Fruit fly (Drosophila melanogaster) whole organism, embryonic: ENCODE measurements around the gene Nepl18.

ENCODE experiments used
- Asciz ChIP-seq: fragments of 200-800 bp; sonication (Bioruptor generic); optimal IDR thresholded peaks from 2 replicates; lab custom pipeline; 2017; ENCODE audit warnings: missing biosample characterization, mild to moderate bottlenecking, missing genetic modification characterization, missing genetic modification reagents
- B-H1 ChIP-seq: fragments of 200-800 bp; sonication (Bioruptor generic); IDR thresholded peaks from 3 replicates; pipeline ENCODE4 v1.3.6; 2022; ENCODE audit warnings: missing biosample characterization, missing genetic modification characterization
- CG13424 ChIP-seq: fragments of 200-800 bp; sonication (Bioruptor generic); optimal IDR thresholded peaks from 2 replicates; lab custom pipeline; 2019; ENCODE audit warnings: missing biosample characterization, mild to moderate bottlenecking, missing genetic modification characterization, moderate library complexity
- CG14441 ChIP-seq: fragments of 200-800 bp; sonication (Bioruptor generic); IDR thresholded peaks from 2 replicates; pipeline ENCODE4 v1.3.6; 2022; ENCODE audit warnings: missing biosample characterization, missing genetic modification characterization
- CG14860 ChIP-seq: fragments of 200-800 bp; sonication (Bioruptor generic); IDR thresholded peaks from 3 replicates; pipeline ENCODE4 v1.3.6; 2022; ENCODE audit warnings: missing biosample characterization, missing genetic modification characterization; ENCODE audit not compliant: partially characterized antibody
- CG14965 ChIP-seq: fragments of 200-800 bp; sonication (Bioruptor generic); optimal IDR thresholded peaks from 2 replicates; lab custom pipeline; 2016; ENCODE audit warnings: missing biosample characterization, missing genetic modification characterization, borderline replicate concordance
- CG15479 ChIP-seq: fragments of 200-800 bp; sonication (Bioruptor generic); optimal IDR thresholded peaks from 3 replicates; lab custom pipeline; 2019; ENCODE audit warnings: missing biosample characterization, mild to moderate bottlenecking, missing genetic modification characterization, moderate library complexity
- CG1603 ChIP-seq: fragments of 200-800 bp; sonication (Bioruptor generic); optimal IDR thresholded peaks from 2 replicates; lab custom pipeline; 2019; ENCODE audit warnings: missing biosample characterization, mild to moderate bottlenecking, missing genetic modification characterization, moderate library complexity
- CG18476 ChIP-seq: fragments of 200-800 bp; sonication (Bioruptor generic); optimal IDR thresholded peaks from 2 replicates; lab custom pipeline; 2016; ENCODE audit warnings: missing biosample characterization, mild to moderate bottlenecking, missing genetic modification characterization
- CG2120 ChIP-seq: fragments of 200-800 bp; sonication (Bioruptor generic); optimal IDR thresholded peaks from 3 replicates; lab custom pipeline; 2016; ENCODE audit warnings: missing biosample characterization, missing genetic modification characterization
- CG2712 ChIP-seq: fragments of 200-800 bp; optimal IDR thresholded peaks from 3 replicates; lab custom pipeline; 2019; ENCODE audit warnings: missing biosample characterization, mild to moderate bottlenecking, missing genetic modification characterization, moderate library complexity
- CG3407 ChIP-seq: fragments of 200-800 bp; sonication (Bioruptor generic); optimal IDR thresholded peaks from 2 replicates; lab custom pipeline; 2018; ENCODE audit warnings: missing biosample characterization, mild to moderate bottlenecking, missing genetic modification characterization
- CG34224 ChIP-seq: fragments of 200-800 bp; sonication (Bioruptor generic); IDR thresholded peaks from 3 replicates; pipeline ENCODE4 v1.3.6; 2022; ENCODE audit warnings: missing biosample characterization, missing genetic modification characterization; ENCODE audit not compliant: partially characterized antibody
- CG34376 ChIP-seq: fragments of 200-800 bp; sonication (Bioruptor generic); optimal IDR thresholded peaks from 2 replicates; lab custom pipeline; 2018; ENCODE audit warnings: missing biosample characterization, mild to moderate bottlenecking, missing genetic modification characterization
- CG3995 ChIP-seq: fragments of 200-800 bp; sonication (Bioruptor generic); optimal IDR thresholded peaks from 3 replicates; lab custom pipeline; 2016; ENCODE audit warnings: missing biosample characterization, missing genetic modification characterization
- CG6175 ChIP-seq: fragments of 200-800 bp; sonication (Bioruptor generic); IDR thresholded peaks from 3 replicates; pipeline ENCODE4 v1.3.6; 2022; ENCODE audit warnings: missing biosample characterization, missing genetic modification characterization
- CG7786 ChIP-seq: fragments of 200-800 bp; sonication (Bioruptor generic); optimal IDR thresholded peaks from 2 replicates; lab custom pipeline; 2016; ENCODE audit warnings: missing biosample characterization, missing genetic modification characterization
- CG9215 ChIP-seq: fragments of 200-800 bp; sonication (Bioruptor generic); IDR thresholded peaks from 2 replicates; pipeline ENCODE4 v1.3.6; 2022; ENCODE audit warnings: missing biosample characterization, missing genetic modification characterization
- CG9817 ChIP-seq: fragments of 200-800 bp; sonication (Bioruptor generic); optimal IDR thresholded peaks from 2 replicates; lab custom pipeline; 2018; ENCODE audit warnings: missing biosample characterization, mild to moderate bottlenecking, missing genetic modification characterization, moderate library complexity
- Deaf1 ChIP-seq: fragments of 200-800 bp; optimal IDR thresholded peaks from 3 replicates; lab custom pipeline; 2019; ENCODE audit warnings: missing biosample characterization, mild to moderate bottlenecking, missing genetic modification characterization, moderate library complexity
- Doc2 ChIP-seq: fragments of 200-800 bp; sonication (Bioruptor generic); IDR thresholded peaks from 2 replicates; pipeline ENCODE4 v1.3.6; 2022; ENCODE audit warnings: missing biosample characterization, missing genetic modification characterization
- Dp ChIP-seq: fragments of 200-800 bp; sonication (Bioruptor generic); optimal IDR thresholded peaks from 2 replicates; lab custom pipeline; 2018; ENCODE audit warnings: missing biosample characterization, mild to moderate bottlenecking, missing genetic modification characterization, moderate library complexity
- H15 ChIP-seq: fragments of 200-800 bp; sonication (Bioruptor generic); IDR thresholded peaks from 3 replicates; pipeline ENCODE4 v1.3.6; 2022; ENCODE audit warnings: missing biosample characterization, missing genetic modification characterization
- Hmr ChIP-seq: fragments of 200-800 bp; sonication (Bioruptor generic); optimal IDR thresholded peaks from 3 replicates; lab custom pipeline; 2017; ENCODE audit warnings: mild to moderate bottlenecking, missing biosample characterization, missing genetic modification reagents, missing genetic modification characterization
- Hr39 ChIP-seq: fragments of >200 bp; optimal IDR thresholded peaks from 2 replicates; lab custom pipeline; 2017
- Lhr ChIP-seq: fragments of 200-800 bp; sonication (Bioruptor generic); optimal IDR thresholded peaks from 3 replicates; lab custom pipeline; 2017; ENCODE audit warnings: mild to moderate bottlenecking, missing biosample characterization, missing genetic modification reagents, missing genetic modification characterization
- MBD-R2 ChIP-seq: fragments of 200-800 bp; sonication (Bioruptor generic); IDR thresholded peaks from 2 replicates; pipeline ENCODE4 v1.3.6; 2022; ENCODE audit warnings: missing biosample characterization, missing genetic modification characterization
- MTF-1 ChIP-seq: fragments of 200-800 bp; sonication (Bioruptor generic); optimal IDR thresholded peaks from 2 replicates; lab custom pipeline; 2018; ENCODE audit warnings: missing biosample characterization, mild to moderate bottlenecking, missing genetic modification characterization, borderline replicate concordance
- Ravus ChIP-seq: fragments of 200-800 bp; sonication (Bioruptor generic); IDR thresholded peaks from 2 replicates; pipeline ENCODE4 v1.3.6; 2022; ENCODE audit warnings: missing biosample characterization, missing genetic modification characterization
- Rfx ChIP-seq: fragments of 200-800 bp; sonication (Bioruptor generic); IDR thresholded peaks from 2 replicates; pipeline ENCODE4 v1.3.6; 2022; ENCODE audit warnings: missing biosample characterization, missing genetic modification characterization
- Ssrp ChIP-seq: fragments of 200-800 bp; sonication (Bioruptor generic); optimal IDR thresholded peaks from 2 replicates; lab custom pipeline; 2018; ENCODE audit warnings: missing biosample characterization, mild to moderate bottlenecking, missing genetic modification characterization, moderate library complexity
- Trl ChIP-seq, 3 experiments: fragments of >200 bp in 2 of 3; fragments of 200-800 bp in 1 of 3; sonication (Bioruptor generic) in 1 of 3; optimal IDR thresholded peaks; 2 replicates in 1 of 3; 3 replicates in 2 of 3; lab custom pipeline; 2016 to 2017; ENCODE audit warnings: missing biosample characterization in 1 of 3, missing genetic modification characterization in 1 of 3
- ab ChIP-seq: fragments of 200-800 bp; sonication (Bioruptor generic); optimal IDR thresholded peaks from 2 replicates; lab custom pipeline; 2016; ENCODE audit warnings: missing biosample characterization, missing genetic modification characterization
- cas ChIP-seq: fragments of 200-800 bp; sonication (Bioruptor generic); IDR thresholded peaks from 2 replicates; pipeline ENCODE4 v1.3.6; 2022; ENCODE audit warnings: missing biosample characterization, missing genetic modification characterization
- caup ChIP-seq: fragments of 200-800 bp; sonication (Bioruptor generic); optimal IDR thresholded peaks from 3 replicates; lab custom pipeline; 2017; ENCODE audit warnings: missing biosample characterization, mild to moderate bottlenecking, missing genetic modification characterization, moderate library complexity; ENCODE audit not compliant: severe bottlenecking
- crol ChIP-seq: fragments of 200-800 bp; sonication (Bioruptor generic); IDR thresholded peaks from 2 replicates; pipeline ENCODE4 v1.3.6; 2022; ENCODE audit warnings: missing biosample characterization, missing genetic modification characterization
- ems ChIP-seq: fragments of 200-800 bp; sonication (Bioruptor generic); optimal IDR thresholded peaks from 3 replicates; lab custom pipeline; 2016; ENCODE audit warnings: missing biosample characterization, missing genetic modification characterization
- fd96Cb ChIP-seq: fragments of 200-800 bp; sonication (Bioruptor generic); optimal IDR thresholded peaks from 2 replicates; lab custom pipeline; 2018; ENCODE audit warnings: missing biosample characterization, mild to moderate bottlenecking, missing genetic modification characterization, moderate library complexity
- lmd ChIP-seq: fragments of 200-800 bp; sonication (Bioruptor generic); IDR thresholded peaks from 2 replicates; pipeline ENCODE4 v1.3.6; 2022; ENCODE audit warnings: missing biosample characterization, missing genetic modification characterization
- mld ChIP-seq: fragments of 200-800 bp; sonication (Bioruptor generic); IDR thresholded peaks from 3 replicates; pipeline ENCODE4 v1.3.6; 2022; ENCODE audit warnings: missing biosample characterization, missing genetic modification characterization; ENCODE audit not compliant: partially characterized antibody
- psq ChIP-seq: fragments of 200-800 bp; sonication (Bioruptor generic); optimal IDR thresholded peaks from 2 replicates; lab custom pipeline; 2017; ENCODE audit warnings: missing biosample characterization, missing genetic modification characterization
- pum ChIP-seq: fragments of 200-800 bp; sonication (Bioruptor generic); optimal IDR thresholded peaks from 2 replicates; lab custom pipeline; 2016; ENCODE audit warnings: missing biosample characterization, missing genetic modification characterization
- rib ChIP-seq: fragments of 200-800 bp; sonication (Bioruptor generic); IDR thresholded peaks from 2 replicates; pipeline ENCODE4 v1.3.6; 2022; ENCODE audit warnings: missing biosample characterization, missing genetic modification characterization
- ro ChIP-seq: fragments of 200-800 bp; sonication (Bioruptor generic); IDR thresholded peaks from 2 replicates; pipeline ENCODE4 v1.3.6; 2022; ENCODE audit warnings: missing biosample characterization, missing genetic modification characterization
- slou ChIP-seq: fragments of 200-800 bp; sonication (Bioruptor generic); optimal IDR thresholded peaks from 3 replicates; lab custom pipeline; 2016; ENCODE audit warnings: missing biosample characterization, missing genetic modification characterization
- ssp ChIP-seq: fragments of 200-800 bp; sonication (Bioruptor generic); IDR thresholded peaks from 2 replicates; pipeline ENCODE4 v1.3.6; 2022; ENCODE audit warnings: missing biosample characterization, missing genetic modification characterization
- vnd ChIP-seq: fragments of 200-800 bp; sonication (Bioruptor generic); IDR thresholded peaks from 3 replicates; pipeline ENCODE4 v1.3.6; 2022; ENCODE audit warnings: missing biosample characterization, missing genetic modification characterization; ENCODE audit not compliant: partially characterized antibody
- zfh1 ChIP-seq: fragments of 200-800 bp; sonication (Bioruptor generic); IDR thresholded peaks from 3 replicates; pipeline ENCODE4 v1.3.6; 2022; ENCODE audit warnings: missing biosample characterization, missing genetic modification characterization

The Nepl18 gene

dm6 chr3R:28887559-28888432 lies 12.4 kb downstream of the Nepl18 start, which contains the start of the genes CG33203 and Doa (continued):
- TF ChIP-seq MTF-1 (GFP tag; lab: Kevin White, UChicago) (no peak), Hr39 (no peak), fd96Cb (tag; lab: Kevin White, UChicago) (no peak), Dp (GFP tag; lab: Kevin White, UChicago) (peak; percentile 98), Ravus (GFP tag; lab: Robert Waterston, UW) (no peak), MBD-R2 (peak; percentile 59), Hmr (GFP tag; lab: Kevin White, UChicago) (peak; percentile 66), psq (no peak), mld (GFP tag; lab: Robert Waterston, UW) (peak; percentile 45; the same call in 1 of the 3 replicates), Deaf1 (tag; lab: Kevin White, UChicago) (peak; percentile 27), CG3407 (no peak), crol (GFP tag; lab: Robert Waterston, UW) (no peak), CG34224 (GFP tag; lab: Robert Waterston, UW) (peak; percentile 82), CG2712 (tag; lab: Kevin White, UChicago) (peak; percentile 48), slou (GFP tag; lab: Kevin White, UChicago) (peak; percentile 31), CG13424 (tag; lab: Kevin White, UChicago) (no peak), Rfx (GFP tag; lab: Robert Waterston, UW) (peak; percentile 71), CG2120 (GFP tag; lab: Kevin White, UChicago) (peak; percentile 77), Lhr (peak; percentile 80), CG3995 (GFP tag; lab: Kevin White, UChicago) (peak; percentile 27), CG6175 (no peak), Doc2 (no peak), CG15479 (GFP tag; lab: Kevin White, UChicago) (no peak), CG18476 (GFP tag; lab: Kevin White, UChicago) (peak; percentile 81), CG14965 (GFP tag; lab: Kevin White, UChicago) (no peak), CG9215 (GFP tag; lab: Robert Waterston, UW) (peak; percentile 27; the same call in 1 of the 2 replicates), CG34376 (no peak), B-H1 (GFP tag; lab: Robert Waterston, UW) (no peak), Trl (optimal IDR thresholded peaks at IDR 0.05; lab: Kevin White, UChicago) (no peak), Trl (GFP tag; optimal IDR thresholded peaks at IDR 0.05; lab: Kevin White, UChicago) (peak; percentile 47), caup (GFP tag; lab: Kevin White, UChicago) (peak; percentile 25), H15 (GFP tag; lab: Robert Waterston, UW) (no peak), CG14860 (GFP tag; lab: Robert Waterston, UW) (peak; percentile 82), CG9817 (tag; lab: Kevin White, UChicago) (peak; percentile 53), ems (GFP tag; lab: Kevin White, UChicago) (peak; percentile 45), lmd (peak; percentile 26; the same call in 1 of the 2 replicates), vnd (peak; percentile 80), cas (GFP tag; lab: Robert Waterston, UW) (peak; percentile 48; the same call in 1 of the 2 replicates), Ssrp (tag; lab: Kevin White, UChicago) (no peak), ab (GFP tag; lab: Kevin White, UChicago) (peak; percentile 20), pum (GFP tag; lab: Kevin White, UChicago) (peak; percentile 68), rib (GFP tag; lab: Robert Waterston, UW) (no peak), ssp (GFP tag; lab: Robert Waterston, UW) (peak; percentile 54), CG1603 (tag; lab: Kevin White, UChicago) (peak; percentile 89), ro (no peak), zfh1 (GFP tag; lab: Robert Waterston, UW) (peak; percentile 48; the same call in 1 of the 3 replicates), Asciz (GFP tag; lab: Kevin White, UChicago) (no peak), CG7786 (GFP tag; lab: Kevin White, UChicago) (peak; percentile 49), CG14441 (peak; percentile 44; the same call in 1 of the 2 replicates)
